Worm (Caenorhabditis elegans) whole organism, early embryonic: ENCODE data around the gene vpat-1.

Experiments
- B0310.2 ChIP-seq: sonication (generic microtip); optimal IDR thresholded peaks from 2 replicates; lab custom pipeline; 2016; ENCODE audit warnings: mild to moderate bottlenecking, missing genetic modification characterization, missing compliant biosample characterization
- F13C5.2 ChIP-seq: sonication (generic microtip); optimal IDR thresholded peaks from 2 replicates; lab custom pipeline; 2017; ENCODE audit warnings: mild to moderate bottlenecking, missing genetic modification characterization, inconsistent platforms, missing compliant biosample characterization
- aly-1 ChIP-seq: sonication (generic microtip); optimal IDR thresholded peaks from 2 replicates; lab custom pipeline; 2016; ENCODE audit warnings: missing genetic modification characterization, missing compliant biosample characterization
- ama-1 ChIP-seq: fragments of 150-350 bp; optimal IDR thresholded peaks from 2 replicates; lab custom pipeline; 2014
- ceh-13 ChIP-seq: fragments of 200-800 bp; sonication (Bioruptor generic); optimal IDR thresholded peaks from 2 replicates; lab custom pipeline; 2018; ENCODE audit warnings: mild to moderate bottlenecking, missing genetic modification characterization, missing compliant biosample characterization
- ets-7 ChIP-seq: sonication (generic microtip); optimal IDR thresholded peaks from 2 replicates; lab custom pipeline; 2016; ENCODE audit warnings: missing genotype, missing genetic modification characterization, missing compliant biosample characterization
- flt-1 ChIP-seq: fragments of 200-800 bp; sonication (Bioruptor generic); IDR thresholded peaks from 2 replicates; pipeline ENCODE4 v1.3.6; 2022; ENCODE audit warnings: missing genetic modification characterization, missing compliant biosample characterization
- hmbx-1 ChIP-seq: sonication (generic microtip); optimal IDR thresholded peaks from 2 replicates; lab custom pipeline; 2016; ENCODE audit warnings: mild to moderate bottlenecking, missing genetic modification characterization, missing compliant biosample characterization
- hmg-4 ChIP-seq: fragments of 200-800 bp; sonication (Bioruptor generic); optimal IDR thresholded peaks from 2 replicates; lab custom pipeline; 2018; ENCODE audit warnings: mild to moderate bottlenecking, missing genetic modification characterization, missing compliant biosample characterization
- hnd-1 ChIP-seq: sonication (generic microtip); optimal IDR thresholded peaks from 2 replicates; lab custom pipeline; 2016; ENCODE audit warnings: missing genetic modification characterization, missing compliant biosample characterization
- pes-1 ChIP-seq: fragments of 200-800 bp; sonication (Bioruptor generic); IDR thresholded peaks from 2 replicates; pipeline ENCODE4 v1.3.6; 2022; ENCODE audit warnings: missing genetic modification reagents, missing genetic modification characterization, missing compliant biosample characterization
- scrt-1 ChIP-seq: fragments of 200-800 bp; sonication (Bioruptor generic); IDR thresholded peaks from 2 replicates; pipeline ENCODE4 v1.3.6; 2022; ENCODE audit warnings: missing genetic modification characterization, missing compliant biosample characterization
- sea-1 ChIP-seq: fragments of 200-800 bp; sonication (Bioruptor generic); conservative IDR thresholded peaks from 2 replicates; pipeline ENCODE4 v1.3.6; 2022; ENCODE audit warnings: missing genetic modification characterization, missing compliant biosample characterization
- tbx-11 ChIP-seq: fragments of 200-800 bp; sonication (Bioruptor generic); IDR thresholded peaks from 2 replicates; pipeline ENCODE4 v1.3.6; 2022; ENCODE audit warnings: missing genetic modification characterization, missing compliant biosample characterization

DNA sequence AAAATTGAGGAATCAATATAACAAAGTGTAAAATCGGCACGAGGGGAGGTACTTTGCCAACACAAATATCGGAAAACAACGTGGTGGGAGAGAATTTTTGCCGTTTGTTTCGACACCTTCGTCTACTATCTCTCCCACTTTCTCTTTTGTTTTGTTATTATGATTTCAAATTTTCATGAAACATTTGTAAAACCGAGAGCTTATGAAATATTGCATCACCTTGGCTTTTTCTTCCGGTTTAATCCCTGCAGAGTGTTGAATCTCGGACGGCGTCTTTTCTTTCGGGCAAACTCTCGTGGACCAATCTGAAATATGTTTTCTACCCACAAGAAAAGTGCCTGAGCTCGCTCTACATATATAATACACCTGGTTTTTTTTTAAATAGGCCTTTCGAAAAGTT, 1.7 kb downstream of the vpat-1 start:
- TF ChIP-seq ama-1 (no peak), ceh-13 (GFP tag; lab: Kevin White, UChicago) (no peak), scrt-1 (GFP tag; lab: Robert Waterston, UW) (no peak), hmbx-1 (tag; lab: Kevin White, UChicago) (no peak), F13C5.2 (tag; lab: Kevin White, UChicago) (no peak), B0310.2 (tag; lab: Kevin White, UChicago) (no peak), hmg-4 (GFP tag; lab: Kevin White, UChicago) (no peak), pes-1 (GFP tag; lab: Robert Waterston, UW) (no peak), flt-1 (GFP tag; lab: Robert Waterston, UW) (no peak), tbx-11 (no peak), sea-1 (GFP tag; lab: Robert Waterston, UW) (no peak), aly-1 (tag; lab: Kevin White, UChicago) (no peak), hnd-1 (no peak), ets-7 (tag; lab: Kevin White, UChicago) (no peak)
